Fruit fly (Drosophila melanogaster): Measurements from ENCODE around the gene CG1231.

CG1231 gene

dm6 chr3L:337148-337547, 19.1 kb upstream of the CG1231 start:
- TF ChIP-seq Pif1A (GFP tag; optimal IDR thresholded peaks at IDR 0.05) (no peak), gl (tag; optimal IDR thresholded peaks at IDR 0.05) (no peak), CG13204 (GFP tag; optimal IDR thresholded peaks at IDR 0.05) (no peak)

DNA sequence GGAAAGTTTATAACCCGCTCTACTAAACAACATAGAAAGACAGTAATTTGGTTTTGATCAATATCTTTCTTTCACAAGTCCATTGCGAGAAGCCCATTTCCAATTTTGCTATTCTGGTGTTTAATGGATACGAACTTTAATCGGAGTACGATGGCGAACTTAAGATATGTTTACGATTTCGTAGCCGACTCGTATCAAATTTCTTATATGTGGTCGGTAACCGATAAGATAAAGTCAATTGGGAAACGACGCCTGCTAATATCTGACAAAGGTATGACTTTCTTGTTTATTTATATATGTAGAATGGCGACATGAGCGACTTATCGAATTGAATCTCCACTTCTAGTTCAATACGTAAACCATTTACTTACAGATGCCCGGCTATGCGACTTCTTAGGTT, 18.1 kb upstream of the CG1231 start:
- TF ChIP-seq EcR (GFP tag; optimal IDR thresholded peaks at IDR 0.05) (peak; percentile 17), CG8301 (tag; optimal IDR thresholded peaks at IDR 0.05) (no peak), D1 (tag; optimal IDR thresholded peaks at IDR 0.05) (no peak), CG34367 (tag; optimal IDR thresholded peaks at IDR 0.05) (no peak)

DNA sequence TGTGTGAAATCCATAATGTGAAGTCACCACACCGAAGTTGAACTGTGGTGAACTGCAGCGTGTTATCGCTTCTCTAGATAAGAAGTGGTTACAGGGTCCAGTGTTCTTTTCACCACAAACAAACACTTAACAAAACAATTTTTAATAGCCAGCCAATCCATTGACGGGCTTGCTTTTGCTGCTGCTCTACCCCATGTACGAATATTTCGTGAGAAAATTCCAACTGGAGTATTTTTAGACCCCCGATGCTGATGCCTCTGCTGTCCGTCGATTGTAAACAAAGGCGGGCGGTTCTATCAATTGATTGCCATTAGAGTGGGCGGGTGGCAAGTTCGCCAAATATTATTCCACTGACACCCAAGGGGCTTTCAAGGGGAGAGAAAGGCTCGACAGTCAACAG, 17.1 kb upstream of the CG1231 start:
- TF ChIP-seq Pif1A (GFP tag; optimal IDR thresholded peaks at IDR 0.05) (no peak), CG32121 (GFP tag; IDR thresholded peaks at IDR 0.05) (no peak), gl (tag; optimal IDR thresholded peaks at IDR 0.05) (no peak), Snoo (tag; optimal IDR thresholded peaks at IDR 0.05) (no peak), fd96Ca (GFP tag; IDR thresholded peaks at IDR 0.05) (no peak), Pif1B (GFP tag; optimal IDR thresholded peaks at IDR 0.05) (no peak), CG17806 (tag; optimal IDR thresholded peaks at IDR 0.05) (no peak), CG12605 (GFP tag; IDR thresholded peaks at IDR 0.05) (no peak), CG8159 (tag; optimal IDR thresholded peaks at IDR 0.05) (no peak), Ets98B (GFP tag; IDR thresholded peaks at IDR 0.05) (no peak), CG10348 (GFP tag; IDR thresholded peaks at IDR 0.05) (no peak)

dm6 chr3L:340124-340523, 16.1 kb upstream of the CG1231 start:
- TF ChIP-seq CG9948 (tag; optimal IDR thresholded peaks at IDR 0.05): no peak
- no peak for TF ChIP-seq Pif1A (GFP tag; optimal IDR thresholded peaks at IDR 0.05)
- no peak for TF ChIP-seq CG8301 (tag; optimal IDR thresholded peaks at IDR 0.05)

DNA sequence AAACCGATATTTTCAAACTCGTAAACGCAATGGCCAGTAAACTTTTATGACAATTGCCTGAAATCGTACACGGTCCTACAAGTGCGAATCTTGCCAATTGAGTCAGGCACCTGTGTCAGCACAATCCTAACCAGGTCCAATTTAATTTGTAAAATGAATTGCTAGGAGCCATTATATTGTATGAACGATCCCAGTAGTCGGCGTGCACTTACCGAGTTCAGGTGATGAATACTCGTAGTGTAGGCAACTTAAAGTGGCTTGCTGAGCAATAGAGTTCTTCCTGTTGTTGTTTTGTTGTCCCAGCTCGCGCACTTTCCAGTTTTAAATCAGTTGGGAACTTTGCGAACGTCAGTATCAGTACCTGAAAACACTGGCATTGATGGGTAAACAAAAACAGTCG, 15.7 kb upstream of the CG1231 start:
- no peak for TF ChIP-seq CG17806 (tag; optimal IDR thresholded peaks at IDR 0.05)

- TF ChIP-seq CG32121 (GFP tag; IDR thresholded peaks at IDR 0.05): no peak
- peak; percentile 27 for TF ChIP-seq CG13204 (GFP tag; optimal IDR thresholded peaks at IDR 0.05)
- peak; percentile 59 for TF ChIP-seq EcR (GFP tag; optimal IDR thresholded peaks at IDR 0.05)
- TF ChIP-seq Pif1B (GFP tag; optimal IDR thresholded peaks at IDR 0.05): no peak
- TF ChIP-seq CG17806 (tag; optimal IDR thresholded peaks at IDR 0.05): no peak
- TF ChIP-seq D1 (tag; optimal IDR thresholded peaks at IDR 0.05): no peak
Measured at dm6 chr3L:341052-341852, 15.0 kb upstream of the CG1231 start.

DNA sequence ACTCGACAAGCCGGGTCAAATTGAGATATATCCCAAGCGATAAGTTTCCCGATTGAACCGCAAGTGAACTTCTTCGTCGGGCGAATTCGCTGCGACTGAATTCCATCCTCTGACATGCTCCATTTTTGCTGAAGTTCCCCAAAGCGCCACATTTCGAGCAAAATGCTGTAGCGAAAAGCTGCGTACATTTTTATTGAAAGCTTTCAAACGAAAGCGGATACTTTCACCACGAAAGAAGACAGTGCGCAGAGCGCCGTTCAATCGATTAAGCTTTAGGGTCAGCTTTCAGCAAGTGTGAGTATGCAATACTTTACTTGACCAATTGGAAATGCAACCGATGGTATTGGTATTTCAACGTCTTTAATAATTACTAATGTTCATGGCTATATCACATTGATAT, 13.4 kb upstream of the CG1231 start, which contains the start of gene mthl10:
mthl10 (minus strand) TSS at position 77 of the 400 bp plus-strand sequence.
- TF ChIP-seq EcR (GFP tag; optimal IDR thresholded peaks at IDR 0.05): peak; percentile 75
- no peak for TF ChIP-seq CG15710 (tag; optimal IDR thresholded peaks at IDR 0.05)
- no peak for TF ChIP-seq CG13204 (GFP tag; optimal IDR thresholded peaks at IDR 0.05)
- no peak for TF ChIP-seq gl (tag; optimal IDR thresholded peaks at IDR 0.05)

dm6 chr3L:343316-343715, 12.9 kb upstream of the CG1231 start:
- TF ChIP-seq CG14655 (GFP tag; optimal IDR thresholded peaks at IDR 0.05) (no peak), CG17806 (tag; optimal IDR thresholded peaks at IDR 0.05) (no peak), fd96Ca (GFP tag; IDR thresholded peaks at IDR 0.05) (no peak)
